Fruit fly (Drosophila melanogaster): ENCODE results near the gene PIG-Wb.

PIG-Wb gene

DNA sequence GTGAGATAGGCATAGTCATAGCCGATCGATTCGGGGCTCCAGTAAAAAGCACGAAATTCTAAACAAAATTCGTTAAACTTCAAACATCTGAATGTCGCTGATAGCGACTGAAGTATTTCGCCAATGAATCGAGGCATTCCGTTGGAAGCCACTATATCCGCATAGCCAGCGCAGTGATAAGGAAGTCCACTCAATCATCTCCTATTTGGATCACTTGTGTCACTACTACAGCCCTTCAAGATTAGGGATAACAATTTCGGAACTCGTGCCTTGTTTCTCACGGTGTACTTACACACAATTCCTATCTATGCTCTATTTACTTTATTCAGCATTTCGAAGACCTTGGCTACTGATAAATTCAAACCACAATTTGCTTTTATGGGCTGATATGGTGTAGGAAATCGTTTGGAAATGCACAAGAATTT lies at the start of gene PIG-Wb:
Gene PIG-Wb, minus strand, starts transcription at position 209 of the 425 bp plus-strand sequence.
- TF ChIP-seq toe (GFP tag; optimal IDR thresholded peaks at IDR 0.05) (no peak), cic (GFP tag; optimal IDR thresholded peaks at IDR 0.05) (peak; percentile 41), ovo (GFP tag; optimal IDR thresholded peaks at IDR 0.05) (no peak), CG12768 (GFP tag; optimal IDR thresholded peaks at IDR 0.05) (peak; percentile 25), CG33017 (tag; optimal IDR thresholded peaks at IDR 0.05) (no peak)

DNA sequence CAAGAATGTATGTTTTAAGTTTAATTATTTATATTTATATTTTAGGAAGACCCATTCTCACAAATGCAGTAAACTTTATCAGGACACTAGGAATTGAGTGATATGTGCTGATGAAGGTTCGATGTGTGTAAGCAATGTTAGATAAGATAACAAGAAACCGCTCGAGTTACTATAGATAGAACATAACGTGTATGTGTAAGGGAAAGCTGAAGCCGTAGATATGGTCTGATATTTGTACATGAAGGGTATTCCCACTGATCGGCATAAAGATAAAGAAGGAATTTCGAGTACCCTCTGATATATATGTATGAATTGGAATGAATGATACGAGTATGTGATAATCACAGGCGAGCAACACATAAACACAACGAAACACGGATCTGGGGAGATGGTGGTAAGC lies 46.2 kb upstream of the PIG-Wb start:
- TF ChIP-seq Crg-1 (GFP tag; optimal IDR thresholded peaks at IDR 0.05) (no peak), cic (GFP tag; optimal IDR thresholded peaks at IDR 0.05) (peak; percentile 18)

DNA sequence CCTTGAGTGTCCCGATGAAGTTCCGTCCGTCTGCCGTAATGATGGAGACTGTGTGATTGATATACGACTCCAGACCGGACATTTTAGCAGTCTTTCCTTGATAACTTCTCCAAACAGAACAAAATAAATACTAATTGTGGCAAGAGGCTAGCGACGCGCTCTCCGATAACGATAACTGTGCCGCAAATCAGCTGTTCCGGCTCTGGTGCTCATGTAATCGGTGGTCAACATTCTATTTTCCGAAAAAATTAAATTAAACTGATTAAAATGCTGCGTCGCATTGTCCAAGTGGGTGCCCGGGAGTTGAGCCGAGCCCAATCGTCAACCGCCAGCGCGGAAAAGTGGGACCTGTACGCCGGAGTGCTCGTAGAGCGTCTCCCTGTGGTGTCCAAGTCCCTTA lies 39.3 kb upstream of the PIG-Wb start, which contains the start of the genes CG2021 and mRpL46:
Gene CG2021, minus strand, starts transcription at position 163 of the 400 bp plus-strand sequence.
Gene mRpL46, plus strand, starts transcription at position 191 of the 400 bp plus-strand sequence.
- TF ChIP-seq bab1 (GFP tag; optimal IDR thresholded peaks at IDR 0.05) (no peak), Clk (GFP tag; optimal IDR thresholded peaks at IDR 0.05) (no peak), Hr96 (GFP tag; optimal IDR thresholded peaks at IDR 0.05) (no peak), CG14711 (tag; optimal IDR thresholded peaks at IDR 0.05) (no peak), Crg-1 (GFP tag; optimal IDR thresholded peaks at IDR 0.05) (no peak), CG7101 (tag; optimal IDR thresholded peaks at IDR 0.05) (no peak), CG12768 (GFP tag; optimal IDR thresholded peaks at IDR 0.05) (no peak)

DNA sequence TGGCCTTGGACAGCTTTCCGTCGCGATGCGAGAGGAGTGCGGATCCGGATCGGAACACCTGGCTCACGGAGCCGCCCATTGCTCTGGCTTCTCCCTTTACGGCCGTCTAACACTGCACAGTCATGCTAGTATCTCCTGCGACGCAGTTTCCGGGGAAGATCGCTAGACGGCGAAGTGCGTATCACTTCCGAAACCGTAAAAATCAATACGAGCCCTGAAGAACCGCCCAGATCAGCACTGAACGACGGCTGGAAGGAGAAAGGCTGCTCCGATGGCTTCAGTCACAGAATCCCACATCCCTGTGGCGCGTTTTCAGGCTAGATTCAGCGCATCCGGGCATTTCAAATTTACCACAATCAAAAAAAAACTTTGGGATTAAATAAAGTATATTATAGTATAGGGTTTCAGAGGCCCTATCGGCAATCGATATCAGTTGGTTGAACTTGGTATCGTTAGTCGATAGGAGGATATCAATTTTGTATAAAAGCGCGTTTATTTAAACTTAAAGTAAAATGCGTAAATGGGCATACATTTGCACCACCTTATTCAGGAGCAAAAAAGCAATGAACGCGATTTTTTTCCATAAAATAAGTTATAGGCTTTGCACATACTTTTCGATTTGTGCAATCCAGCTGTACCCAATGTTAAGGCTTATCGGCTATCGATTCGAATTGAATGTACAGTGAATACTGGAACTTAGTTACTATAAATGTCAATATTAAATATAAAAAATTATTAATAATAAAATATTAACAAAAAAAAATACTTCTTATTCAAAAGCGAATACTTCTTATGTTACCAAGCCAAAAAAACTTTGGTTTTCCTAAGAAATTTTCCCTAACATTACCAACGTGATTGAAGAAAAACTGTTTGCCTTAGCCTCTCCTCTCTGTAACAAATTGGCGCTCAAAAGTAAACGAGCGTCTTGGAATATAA lies 37.1 kb upstream of the PIG-Wb start, which contains the start of the genes CG13933 and PolD2:
Gene CG13933, minus strand, starts transcription at position 435 of the 936 bp plus-strand sequence.
Gene PolD2, plus strand, starts transcription at position 921 of the 936 bp plus-strand sequence.
- TF ChIP-seq CG12768 (GFP tag; optimal IDR thresholded peaks at IDR 0.05) (peak; percentile 60), CG14711 (tag; optimal IDR thresholded peaks at IDR 0.05) (peak; percentile 89), tj (GFP tag; optimal IDR thresholded peaks at IDR 0.05) (peak; percentile 70), pad (GFP tag; optimal IDR thresholded peaks at IDR 0.05) (peak; percentile 55), CG11617 (GFP tag; optimal IDR thresholded peaks at IDR 0.05) (peak; percentile 93), Mnt (GFP tag; optimal IDR thresholded peaks at IDR 0.05) (peak; percentile 50), Hr96 (GFP tag; optimal IDR thresholded peaks at IDR 0.05) (peak; percentile 61), toe (GFP tag; optimal IDR thresholded peaks at IDR 0.05) (no peak), Crg-1 (GFP tag; optimal IDR thresholded peaks at IDR 0.05) (peak; percentile 89), ovo (GFP tag; optimal IDR thresholded peaks at IDR 0.05) (peak; percentile 65), CG1620 (GFP tag; optimal IDR thresholded peaks at IDR 0.05) (peak; percentile 79), cic (GFP tag; optimal IDR thresholded peaks at IDR 0.05) (peak; percentile 42), cnc (optimal IDR thresholded peaks at IDR 0.05) (peak in 1 of 2 experiments; percentile 43), CG5204 (GFP tag; optimal IDR thresholded peaks at IDR 0.05) (peak; percentile 70), CG7101 (tag; optimal IDR thresholded peaks at IDR 0.05) (peak; percentile 97), Clk (GFP tag; optimal IDR thresholded peaks at IDR 0.05) (no peak), kay (GFP tag; ENCODE audit: borderline replicate concordance) (no peak), CG7045 (GFP tag; optimal IDR thresholded peaks at IDR 0.05) (peak; percentile 72), CG33017 (tag; optimal IDR thresholded peaks at IDR 0.05) (peak; percentile 97), bab1 (GFP tag; optimal IDR thresholded peaks at IDR 0.05) (peak; percentile 82)

DNA sequence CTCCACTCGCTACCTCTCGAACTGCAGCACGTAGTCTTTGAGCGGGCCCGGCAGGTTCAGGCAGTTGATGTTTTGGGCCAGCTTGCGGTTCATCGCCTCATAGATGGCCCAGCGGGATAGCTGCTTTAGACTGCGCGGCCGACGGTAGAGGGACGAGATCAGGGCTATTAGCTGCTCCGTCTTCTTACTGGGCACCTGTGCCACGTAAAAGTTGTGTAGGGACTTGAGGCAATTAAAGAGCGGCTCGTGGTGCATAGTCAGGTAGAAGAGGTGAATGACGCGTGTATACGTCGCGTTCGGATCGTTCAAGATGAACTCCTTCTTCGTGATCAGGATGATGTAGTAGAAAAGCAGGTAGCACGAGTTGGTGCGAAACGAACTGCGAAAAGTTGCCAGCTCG lies 34.7 kb upstream of the PIG-Wb start:
- TF ChIP-seq CG1620 (GFP tag; optimal IDR thresholded peaks at IDR 0.05) (no peak), cic (GFP tag; optimal IDR thresholded peaks at IDR 0.05) (no peak), ovo (GFP tag; optimal IDR thresholded peaks at IDR 0.05) (no peak), Mnt (GFP tag; optimal IDR thresholded peaks at IDR 0.05) (no peak), CG12768 (GFP tag; optimal IDR thresholded peaks at IDR 0.05) (no peak), cnc (optimal IDR thresholded peaks at IDR 0.05) (no peak), tj (GFP tag; optimal IDR thresholded peaks at IDR 0.05) (no peak), Crg-1 (GFP tag; optimal IDR thresholded peaks at IDR 0.05) (no peak), CG7101 (tag; optimal IDR thresholded peaks at IDR 0.05) (no peak), Clk (GFP tag; optimal IDR thresholded peaks at IDR 0.05) (no peak), kay (GFP tag; ENCODE audit: borderline replicate concordance) (no peak), CG33017 (tag; optimal IDR thresholded peaks at IDR 0.05) (no peak), CG14711 (tag; optimal IDR thresholded peaks at IDR 0.05) (no peak), Hr96 (GFP tag; optimal IDR thresholded peaks at IDR 0.05) (no peak), pad (GFP tag; optimal IDR thresholded peaks at IDR 0.05) (no peak), CG7045 (GFP tag; optimal IDR thresholded peaks at IDR 0.05) (no peak)

DNA sequence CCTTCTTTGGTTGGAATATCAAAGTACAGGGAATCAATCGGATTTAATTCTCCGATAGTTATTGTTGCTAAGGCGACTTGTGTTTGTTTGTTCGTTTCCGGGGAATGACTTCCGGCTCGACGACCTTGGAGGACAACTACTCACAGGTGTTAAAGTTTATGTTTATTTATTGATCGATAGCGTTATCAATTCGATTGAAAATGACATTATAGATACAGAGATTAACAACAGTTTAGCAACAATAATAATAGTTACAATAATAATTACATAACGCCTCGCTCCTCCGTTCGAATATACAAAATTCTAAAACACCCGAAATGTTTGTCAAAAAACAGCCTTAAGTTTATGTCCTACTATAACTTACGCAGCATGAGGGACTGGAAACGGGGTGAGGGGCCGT lies 33.8 kb upstream of the PIG-Wb start, which contains the start of gene Dhc62B:
Gene Dhc62B, minus strand, starts transcription at position 101 of the 400 bp plus-strand sequence.
- TF ChIP-seq bab1 (GFP tag; optimal IDR thresholded peaks at IDR 0.05) (no peak), kay (GFP tag; ENCODE audit: borderline replicate concordance) (no peak), cic (GFP tag; optimal IDR thresholded peaks at IDR 0.05) (no peak), Clk (GFP tag; optimal IDR thresholded peaks at IDR 0.05) (no peak), CG11617 (GFP tag; optimal IDR thresholded peaks at IDR 0.05) (no peak), toe (GFP tag; optimal IDR thresholded peaks at IDR 0.05) (no peak), CG12768 (GFP tag; optimal IDR thresholded peaks at IDR 0.05) (no peak), cnc (optimal IDR thresholded peaks at IDR 0.05) (no peak), CG5204 (GFP tag; optimal IDR thresholded peaks at IDR 0.05) (no peak)

All from whole organism, adult.